Fruit fly (Drosophila melanogaster): Measurements from ENCODE around the gene CG14965.

CG14965 gene

DNA sequence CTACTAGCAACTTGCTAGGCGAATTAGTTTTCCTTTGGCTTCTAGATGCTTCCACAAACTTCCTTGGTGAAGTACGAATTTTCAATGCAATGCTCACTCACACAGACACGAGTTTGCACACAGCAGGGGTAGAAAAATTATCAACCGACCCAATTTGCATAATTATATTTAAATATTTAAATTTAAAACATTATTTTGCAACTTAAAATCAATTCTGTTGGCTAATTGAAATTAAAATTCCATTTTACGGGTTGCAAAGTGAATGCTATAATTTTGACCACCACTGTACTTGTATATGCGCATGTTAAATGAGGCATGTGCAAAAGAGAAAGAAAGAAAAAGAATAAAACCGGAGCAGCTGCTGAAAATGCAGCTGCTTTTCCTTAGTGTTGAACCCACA, 1.8 kb upstream of the CG14965 start:
- peak; percentile 84 for TF ChIP-seq GATAd (GFP tag; optimal IDR thresholded peaks at IDR 0.05)
- peak; percentile 87 for TF ChIP-seq CG32264 (GFP tag; optimal IDR thresholded peaks at IDR 0.05)
- no peak for TF ChIP-seq Abd-B (GFP tag; optimal IDR thresholded peaks at IDR 0.05)
- no peak for TF ChIP-seq tai (GFP tag; optimal IDR thresholded peaks at IDR 0.05)
- no peak for TF ChIP-seq jim (GFP tag; optimal IDR thresholded peaks at IDR 0.05)
- peak; percentile 97 for TF ChIP-seq h (GFP tag; optimal IDR thresholded peaks at IDR 0.05)
- TF ChIP-seq Vsx2 (GFP tag; optimal IDR thresholded peaks at IDR 0.05; ENCODE audit: partially characterized antibody) = no peak
- peak; percentile 54 for TF ChIP-seq dsf (GFP tag; optimal IDR thresholded peaks at IDR 0.05; ENCODE audit: borderline replicate concordance)
- peak; percentile 55 to 97 for TF ChIP-seq foxo (GFP tag; optimal IDR thresholded peaks at IDR 0.05)
- TF ChIP-seq Hr83 (GFP tag; optimal IDR thresholded peaks at IDR 0.05; ENCODE audit: poor library complexity, severe bottlenecking) = peak; percentile 68
- no peak for TF ChIP-seq Dfd (GFP tag; optimal IDR thresholded peaks at IDR 0.05)
- TF ChIP-seq CG9705 (GFP tag; optimal IDR thresholded peaks at IDR 0.05) = peak; percentile 25
- no peak for TF ChIP-seq lola (GFP tag; optimal IDR thresholded peaks at IDR 0.05)
- TF ChIP-seq psq (GFP tag; optimal IDR thresholded peaks at IDR 0.05) = peak; percentile 95
- peak; percentile 92 for TF ChIP-seq br (GFP tag; optimal IDR thresholded peaks at IDR 0.05)
- TF ChIP-seq CrebA (GFP tag; optimal IDR thresholded peaks at IDR 0.05; ENCODE audit: borderline replicate concordance) = no peak
- TF ChIP-seq Myc (optimal IDR thresholded peaks at IDR 0.05) = no peak
- peak; percentile 93 for TF ChIP-seq brk (GFP tag; optimal IDR thresholded peaks at IDR 0.05)
- peak; percentile 85 for TF ChIP-seq Jra (GFP tag; optimal IDR thresholded peaks at IDR 0.05)
- peak; percentile 95 for TF ChIP-seq Rel (GFP tag; optimal IDR thresholded peaks at IDR 0.05)
- peak; percentile 81 for TF ChIP-seq Rel (tag; optimal IDR thresholded peaks at IDR 0.05)
- peak; percentile 85 for TF ChIP-seq woc (GFP tag; optimal IDR thresholded peaks at IDR 0.05)
- TF ChIP-seq usp (GFP tag; optimal IDR thresholded peaks at IDR 0.05) = no peak
- no peak for TF ChIP-seq Hr78 (GFP tag; optimal IDR thresholded peaks at IDR 0.05)
- TF ChIP-seq sage (GFP tag; optimal IDR thresholded peaks at IDR 0.05) = peak; percentile 95
- peak; percentile 67 for TF ChIP-seq sv (GFP tag; optimal IDR thresholded peaks at IDR 0.05)
- TF ChIP-seq Sp1 (GFP tag; optimal IDR thresholded peaks at IDR 0.05) = peak; percentile 95
- TF ChIP-seq dl (GFP tag; optimal IDR thresholded peaks at IDR 0.05; ENCODE audit: insufficient read depth in 1 of 2, partially characterized antibody in 2 of 2) = no peak
- peak; percentile 84 for TF ChIP-seq dmrt93B (GFP tag; optimal IDR thresholded peaks at IDR 0.05)
- no peak for TF ChIP-seq pan (optimal IDR thresholded peaks at IDR 0.05)
- TF ChIP-seq HLH106 (tag; optimal IDR thresholded peaks at IDR 0.05) = peak; percentile 94
- TF ChIP-seq fru (GFP tag; optimal IDR thresholded peaks at IDR 0.05) = peak; percentile 93
- peak; percentile 90 for TF ChIP-seq Hnf4 (GFP tag; optimal IDR thresholded peaks at IDR 0.05)
- no peak for TF ChIP-seq N (GFP tag; optimal IDR thresholded peaks at IDR 0.05)
- TF ChIP-seq ey (GFP tag; optimal IDR thresholded peaks at IDR 0.05) = peak; percentile 88
- TF ChIP-seq rgr (GFP tag; optimal IDR thresholded peaks at IDR 0.05) = peak; percentile 97
- TF ChIP-seq Dif (GFP tag; optimal IDR thresholded peaks at IDR 0.05; ENCODE audit: partially characterized antibody) = no peak
- no peak for TF ChIP-seq Mio (GFP tag; optimal IDR thresholded peaks at IDR 0.05)
- peak; percentile 97 for TF ChIP-seq OdsH (GFP tag; optimal IDR thresholded peaks at IDR 0.05)

dm6 chr3L:3192912-3193311, 621 bp upstream of the CG14965 start, which contains the start of gene Hsp83:
Gene Hsp83, plus strand, starts transcription at chr3L:3192969.
- TF ChIP-seq dsf (GFP tag; optimal IDR thresholded peaks at IDR 0.05; ENCODE audit: borderline replicate concordance) (peak; percentile 78), GATAd (GFP tag; optimal IDR thresholded peaks at IDR 0.05) (no peak), Mio (GFP tag; optimal IDR thresholded peaks at IDR 0.05) (peak; percentile 57), Myc (optimal IDR thresholded peaks at IDR 0.05) (no peak), dl (GFP tag; optimal IDR thresholded peaks at IDR 0.05; ENCODE audit: insufficient read depth in 1 of 2, partially characterized antibody in 2 of 2) (no peak), Vsx2 (GFP tag; optimal IDR thresholded peaks at IDR 0.05; ENCODE audit: partially characterized antibody) (no peak), br (GFP tag; optimal IDR thresholded peaks at IDR 0.05) (peak; percentile 98), pan (optimal IDR thresholded peaks at IDR 0.05) (no peak), Hr78 (GFP tag; optimal IDR thresholded peaks at IDR 0.05) (no peak), fru (GFP tag; optimal IDR thresholded peaks at IDR 0.05) (peak; percentile 95), Rel (GFP tag; optimal IDR thresholded peaks at IDR 0.05) (peak; percentile 81), Rel (tag; optimal IDR thresholded peaks at IDR 0.05) (peak; percentile 88), h (GFP tag; optimal IDR thresholded peaks at IDR 0.05) (peak; percentile 96), CG32264 (GFP tag; optimal IDR thresholded peaks at IDR 0.05) (peak; percentile 86), N (GFP tag; optimal IDR thresholded peaks at IDR 0.05) (no peak), Abd-B (GFP tag; optimal IDR thresholded peaks at IDR 0.05) (no peak), Dif (GFP tag; optimal IDR thresholded peaks at IDR 0.05; ENCODE audit: partially characterized antibody) (peak; percentile 27), brk (GFP tag; optimal IDR thresholded peaks at IDR 0.05) (peak; percentile 90), Dfd (GFP tag; optimal IDR thresholded peaks at IDR 0.05) (no peak), woc (GFP tag; optimal IDR thresholded peaks at IDR 0.05) (peak; percentile 65), psq (GFP tag; optimal IDR thresholded peaks at IDR 0.05) (peak; percentile 80), Jra (GFP tag; optimal IDR thresholded peaks at IDR 0.05) (peak; percentile 68), Hr83 (GFP tag; optimal IDR thresholded peaks at IDR 0.05; ENCODE audit: poor library complexity, severe bottlenecking) (peak; percentile 99), sv (GFP tag; optimal IDR thresholded peaks at IDR 0.05) (peak; percentile 85), dmrt93B (GFP tag; optimal IDR thresholded peaks at IDR 0.05) (peak; percentile 90), Hnf4 (GFP tag; optimal IDR thresholded peaks at IDR 0.05) (peak; percentile 92), Sp1 (GFP tag; optimal IDR thresholded peaks at IDR 0.05) (peak; percentile 98), rgr (GFP tag; optimal IDR thresholded peaks at IDR 0.05) (peak; percentile 98), CrebA (GFP tag; optimal IDR thresholded peaks at IDR 0.05; ENCODE audit: borderline replicate concordance) (no peak), usp (GFP tag; optimal IDR thresholded peaks at IDR 0.05) (no peak), HLH106 (tag; optimal IDR thresholded peaks at IDR 0.05) (peak; percentile 87), OdsH (GFP tag; optimal IDR thresholded peaks at IDR 0.05) (peak; percentile 94), jim (GFP tag; optimal IDR thresholded peaks at IDR 0.05) (no peak), CG9705 (GFP tag; optimal IDR thresholded peaks at IDR 0.05) (peak; percentile 94), ey (GFP tag; optimal IDR thresholded peaks at IDR 0.05) (peak; percentile 80), sage (GFP tag; optimal IDR thresholded peaks at IDR 0.05) (peak; percentile 95), tai (GFP tag; optimal IDR thresholded peaks at IDR 0.05) (no peak), lola (GFP tag; optimal IDR thresholded peaks at IDR 0.05) (no peak), foxo (GFP tag; optimal IDR thresholded peaks at IDR 0.05) (peak; percentile 87 to 93)
